Fruit fly (Drosophila melanogaster) whole organism, wandering third instar larva: ENCODE data around the gene GILT3.

Experiments
- CG32264 ChIP-seq: fragments of 200-800 bp; sonication (Bioruptor generic); optimal IDR thresholded peaks from 2 replicates; lab custom pipeline; 2016; ENCODE audit warnings: missing biosample characterization, missing genetic modification characterization
- CG9705 ChIP-seq: fragments of 200-800 bp; sonication (Bioruptor generic); optimal IDR thresholded peaks from 2 replicates; lab custom pipeline; 2018; ENCODE audit warnings: missing biosample characterization, mild to moderate bottlenecking, missing genetic modification characterization
- Dfd ChIP-seq: fragments of >200 bp; optimal IDR thresholded peaks from 2 replicates; lab custom pipeline; 2017; ENCODE audit warnings: missing biosample characterization, missing genetic modification characterization
- Dif ChIP-seq: fragments of 200-275, 200-300 bp; sonication (Bioruptor generic); optimal IDR thresholded peaks from 2 replicates; lab custom pipeline; 2018; ENCODE audit warnings: missing biosample characterization, missing genetic modification characterization; ENCODE audit not compliant: partially characterized antibody
- GATAd ChIP-seq: sonication (Bioruptor generic); optimal IDR thresholded peaks from 2 replicates; lab custom pipeline; 2016; ENCODE audit warnings: missing biosample characterization, missing genetic modification characterization
- HLH106 ChIP-seq: fragments of 200-800 bp; optimal IDR thresholded peaks from 3 replicates; lab custom pipeline; 2019; ENCODE audit warnings: missing biosample characterization, mild to moderate bottlenecking, missing genetic modification characterization, moderate library complexity
- Hnf4 ChIP-seq: fragments of 200-800 bp; sonication (Bioruptor generic); optimal IDR thresholded peaks from 2 replicates; lab custom pipeline; 2016; ENCODE audit warnings: missing biosample characterization, mild to moderate bottlenecking, missing genetic modification characterization
- Hr78 ChIP-seq: fragments of >200 bp; optimal IDR thresholded peaks from 2 replicates; lab custom pipeline; 2017; ENCODE audit warnings: missing biosample characterization, missing genetic modification characterization
- Hr83 ChIP-seq: fragments of 200-300 bp; sonication (Bioruptor generic); optimal IDR thresholded peaks from 2 replicates; lab custom pipeline; 2016; ENCODE audit warnings: missing biosample characterization, mild to moderate bottlenecking, missing genetic modification characterization, moderate library complexity; ENCODE audit not compliant: poor library complexity, severe bottlenecking
- Jra ChIP-seq: sonication (Bioruptor generic); optimal IDR thresholded peaks from 2 replicates; lab custom pipeline; 2016; ENCODE audit warnings: missing biosample characterization, missing genetic modification characterization
- Mio ChIP-seq: sonication (Bioruptor generic); optimal IDR thresholded peaks from 2 replicates; lab custom pipeline; 2016; ENCODE audit warnings: missing biosample characterization, missing genetic modification characterization
- Myc ChIP-seq: fragments of >200 bp; optimal IDR thresholded peaks from 2 replicates; lab custom pipeline; 2017
- N ChIP-seq: fragments of >200 bp; optimal IDR thresholded peaks from 2 replicates; lab custom pipeline; 2018; ENCODE audit warnings: missing biosample characterization, missing external identifiers, missing genetic modification characterization
- OdsH ChIP-seq: fragments of 200-800 bp; sonication (Bioruptor generic); optimal IDR thresholded peaks from 2 replicates; lab custom pipeline; 2016; ENCODE audit warnings: missing biosample characterization, mild to moderate bottlenecking, missing genetic modification characterization
- Rel ChIP-seq, 2 experiments: fragments of 200-800 bp; sonication (Bioruptor generic) in 1 of 2; optimal IDR thresholded peaks; 2 replicates in 1 of 2; 3 replicates in 1 of 2; lab custom pipeline; 2016 to 2019; ENCODE audit warnings: mild to moderate bottlenecking in 2 of 2, missing biosample characterization in 2 of 2, missing genetic modification characterization in 2 of 2, moderate library complexity in 1 of 2
- Sp1 ChIP-seq: fragments of 200-800 bp; sonication (Bioruptor generic); optimal IDR thresholded peaks from 3 replicates; lab custom pipeline; 2019; ENCODE audit warnings: missing biosample characterization, mild to moderate bottlenecking, missing genetic modification characterization, moderate library complexity
- br ChIP-seq: fragments of 200-800 bp; sonication (Bioruptor generic); optimal IDR thresholded peaks from 2 replicates; lab custom pipeline; 2016; ENCODE audit warnings: missing biosample characterization, missing genetic modification characterization
- brk ChIP-seq: fragments of 200-800 bp; sonication (Bioruptor generic); optimal IDR thresholded peaks from 2 replicates; lab custom pipeline; 2016; ENCODE audit warnings: missing biosample characterization, mild to moderate bottlenecking, missing genetic modification characterization
- dmrt93B ChIP-seq: fragments of 200-800 bp; sonication (Bioruptor generic); optimal IDR thresholded peaks from 2 replicates; lab custom pipeline; 2018; ENCODE audit warnings: missing biosample characterization, mild to moderate bottlenecking, missing genetic modification characterization
- dsf ChIP-seq: sonication (Bioruptor generic); optimal IDR thresholded peaks from 2 replicates; lab custom pipeline; 2016; ENCODE audit warnings: missing biosample characterization, missing genetic modification characterization, borderline replicate concordance
- foxo ChIP-seq, 2 experiments: fragments of 200-800 bp; sonication (Bioruptor generic); optimal IDR thresholded peaks; 2 replicates in 1 of 2; 3 replicates in 1 of 2; lab custom pipeline; 2016 to 2017; ENCODE audit warnings: missing biosample characterization in 2 of 2, missing genetic modification characterization in 2 of 2
- fru ChIP-seq: fragments of 200-800 bp; sonication (Bioruptor generic); optimal IDR thresholded peaks from 3 replicates; lab custom pipeline; 2016; ENCODE audit warnings: missing biosample characterization, mild to moderate bottlenecking, missing genetic modification characterization
- h ChIP-seq: fragments of 200-800 bp; sonication (Bioruptor generic); optimal IDR thresholded peaks from 3 replicates; lab custom pipeline; 2016; ENCODE audit warnings: missing biosample characterization, mild to moderate bottlenecking, missing genetic modification characterization
- jim ChIP-seq: fragments of 175-275, 200-325 bp; sonication (Bioruptor generic); optimal IDR thresholded peaks from 2 replicates; lab custom pipeline; 2016; ENCODE audit warnings: missing biosample characterization, mild to moderate bottlenecking, missing genetic modification characterization
- lola ChIP-seq: fragments of >200 bp; optimal IDR thresholded peaks from 2 replicates; lab custom pipeline; 2017; ENCODE audit warnings: missing biosample characterization, missing genetic modification characterization
- pan ChIP-seq: fragments of >200 bp; optimal IDR thresholded peaks from 2 replicates; lab custom pipeline; 2017
- psq ChIP-seq: fragments of 200-800 bp; sonication (Bioruptor generic); optimal IDR thresholded peaks from 3 replicates; lab custom pipeline; 2017; ENCODE audit warnings: missing biosample characterization, mild to moderate bottlenecking, missing genetic modification characterization, moderate library complexity
- rgr ChIP-seq: fragments of 200-800 bp; sonication (Bioruptor generic); optimal IDR thresholded peaks from 3 replicates; lab custom pipeline; 2016; ENCODE audit warnings: missing biosample characterization, mild to moderate bottlenecking, missing genetic modification characterization
- sage ChIP-seq: fragments of 200-800 bp; sonication (Bioruptor generic); optimal IDR thresholded peaks from 2 replicates; lab custom pipeline; 2016; ENCODE audit warnings: missing biosample characterization, mild to moderate bottlenecking, missing genetic modification characterization
- usp ChIP-seq: fragments of >200 bp; optimal IDR thresholded peaks from 2 replicates; lab custom pipeline; 2017; ENCODE audit warnings: missing biosample characterization, missing genetic modification characterization

GILT3 gene

dm6 chr3R:23662782-23663181 is 14.4 kb upstream of the GILT3 start:
- no peak for TF ChIP-seq psq (GFP tag; lab: Kevin White, UChicago)
- no peak for TF ChIP-seq lola (GFP tag; lab: Kevin White, UChicago)
- TF ChIP-seq OdsH (GFP tag; lab: Kevin White, UChicago) = no peak
- no peak for TF ChIP-seq brk
- no peak for TF ChIP-seq Sp1
- no peak for TF ChIP-seq dmrt93B (GFP tag; lab: Kevin White, UChicago)
- no peak for TF ChIP-seq HLH106
- TF ChIP-seq pan (lab: Kevin White, UChicago) = no peak
- no peak for TF ChIP-seq Dfd (GFP tag; lab: Kevin White, UChicago)
- no peak for TF ChIP-seq fru (GFP tag; lab: Kevin White, UChicago)
- TF ChIP-seq Mio (GFP tag; lab: Kevin White, UChicago) = no peak
- no peak for TF ChIP-seq rgr (GFP tag; lab: Kevin White, UChicago)
- no peak for TF ChIP-seq CG32264 (GFP tag; lab: Kevin White, UChicago)
- TF ChIP-seq GATAd (GFP tag; lab: Kevin White, UChicago) = no peak
- no peak for TF ChIP-seq Hr83 (GFP tag; lab: Kevin White, UChicago)
- TF ChIP-seq h (GFP tag; lab: Kevin White, UChicago) = no peak
- TF ChIP-seq Myc (lab: Kevin White, UChicago) = no peak
- TF ChIP-seq Dif = no peak
- TF ChIP-seq Hr78 (GFP tag; lab: Kevin White, UChicago) = no peak

DNA sequence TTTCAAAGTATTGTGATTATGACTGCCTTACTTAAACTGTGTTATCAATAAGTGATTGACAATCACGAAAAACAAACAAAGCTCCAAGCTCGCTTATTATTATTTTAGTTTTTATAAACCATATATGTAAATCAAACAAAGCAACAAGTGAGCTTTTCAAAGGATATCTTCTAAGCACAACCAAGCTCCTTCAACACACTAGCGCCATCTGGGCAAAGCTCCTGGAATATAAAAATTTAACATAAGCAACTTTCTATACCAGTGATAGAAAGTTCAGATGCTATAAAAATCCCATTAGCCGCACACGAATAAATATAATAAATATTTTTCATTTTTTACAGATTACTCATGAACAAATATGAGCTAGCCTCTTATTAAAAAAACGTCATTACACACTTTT is 12.7 kb upstream of the GILT3 start:
- TF ChIP-seq Hnf4 (GFP tag; lab: Kevin White, UChicago) (no peak), Dfd (GFP tag; lab: Kevin White, UChicago) (no peak)

DNA sequence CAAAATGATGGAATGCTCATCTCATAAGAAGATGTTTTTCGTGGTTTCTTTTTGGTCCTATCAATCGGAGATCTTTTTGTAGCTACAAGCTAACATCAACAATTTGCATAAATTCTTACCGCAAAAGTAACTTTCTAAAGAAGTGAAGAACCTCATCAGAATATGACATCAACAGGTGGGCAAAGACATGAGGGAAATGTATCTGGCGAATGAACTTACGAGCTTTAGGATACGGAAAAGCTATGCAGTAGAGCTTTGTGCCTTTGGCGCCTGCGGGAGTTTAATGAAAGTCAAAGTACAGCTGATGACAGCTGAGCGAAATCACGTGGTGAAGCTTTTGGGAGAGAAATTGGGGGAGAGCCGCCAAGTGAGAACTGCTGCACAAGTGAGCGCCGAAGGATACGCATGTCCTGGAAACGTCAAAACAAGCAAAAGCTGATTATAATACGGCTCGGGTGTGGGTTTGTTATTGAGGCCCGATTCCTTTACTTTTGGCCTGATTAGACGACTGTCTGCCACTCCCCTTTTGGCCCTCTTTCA is 10.4 kb upstream of the GILT3 start:
- TF ChIP-seq Hr78 (GFP tag; lab: Kevin White, UChicago) (no peak), sage (no peak), Hnf4 (GFP tag; lab: Kevin White, UChicago) (no peak), dmrt93B (GFP tag; lab: Kevin White, UChicago) (no peak), usp (GFP tag; lab: Kevin White, UChicago) (no peak)

- TF ChIP-seq Jra (GFP tag; lab: Kevin White, UChicago) (no peak), CG32264 (GFP tag; lab: Kevin White, UChicago) (no peak), brk (no peak), br (GFP tag; lab: Kevin White, UChicago) (no peak), dsf (GFP tag; lab: Kevin White, UChicago) (no peak), N (GFP tag; lab: Kevin White, UChicago) (no peak), OdsH (GFP tag; lab: Kevin White, UChicago) (no peak), jim (GFP tag; lab: Kevin White, UChicago) (no peak), Hr83 (GFP tag; lab: Kevin White, UChicago) (no peak), foxo (GFP tag; optimal IDR thresholded peaks at IDR 0.05; lab: Kevin White, UChicago) (no peak), CG9705 (GFP tag; lab: Kevin White, UChicago) (no peak), Sp1 (no peak), Rel (GFP tag; optimal IDR thresholded peaks at IDR 0.05; lab: Kevin White, UChicago) (no peak), Rel (tag; optimal IDR thresholded peaks at IDR 0.05; lab: Kevin White, UChicago) (no peak), sage (no peak), h (GFP tag; lab: Kevin White, UChicago) (no peak)
- TF ChIP-seq, all 38 proteins: peak for 0
Measured at dm6 chr3R:23667451-23667850, 9.7 kb upstream of the GILT3 start.

DNA sequence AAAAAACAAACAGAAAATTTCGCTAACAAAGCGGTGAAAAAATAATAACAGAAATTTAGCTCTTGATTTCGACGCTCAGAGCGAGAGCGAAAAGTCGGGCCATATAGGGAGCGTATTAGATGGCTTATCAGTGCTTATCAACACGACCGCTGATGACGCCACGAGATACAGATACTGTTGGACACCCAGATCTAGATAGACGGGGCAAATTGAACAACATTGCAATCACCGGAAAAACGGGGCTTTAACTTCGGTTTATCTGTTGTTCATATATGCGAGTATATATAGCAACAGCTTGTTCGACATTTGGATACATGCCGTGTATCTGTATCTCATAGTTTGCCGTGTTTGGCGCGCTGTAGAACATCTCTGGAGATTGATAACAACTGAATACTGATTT is 8.6 kb upstream of the GILT3 start:
- TF ChIP-seq GATAd (GFP tag; lab: Kevin White, UChicago) (no peak), Rel (GFP tag; optimal IDR thresholded peaks at IDR 0.05; lab: Kevin White, UChicago) (no peak), Rel (tag; optimal IDR thresholded peaks at IDR 0.05; lab: Kevin White, UChicago) (peak; percentile 33), Hr83 (GFP tag; lab: Kevin White, UChicago) (no peak), Sp1 (no peak), rgr (GFP tag; lab: Kevin White, UChicago) (no peak)
